Fruit fly (Drosophila melanogaster) whole organism, embryonic: Measurements from ENCODE around the gene CG31872.

Experiments
- Atf-2 ChIP-seq: fragments of 200-800 bp; sonication (Bioruptor generic); optimal IDR thresholded peaks from 2 replicates; lab custom pipeline; 2016; ENCODE audit warnings: missing biosample characterization, missing genetic modification characterization
- Awh ChIP-seq: fragments of 200-800 bp; sonication (Bioruptor generic); IDR thresholded peaks from 2 replicates; pipeline ENCODE4, ENCODE4 v1.3.6; 2022; ENCODE audit warnings: missing biosample characterization, missing genetic modification characterization
- CG10209 ChIP-seq: fragments of 200-800 bp; sonication (Bioruptor generic); optimal IDR thresholded peaks from 3 replicates; lab custom pipeline; 2017; ENCODE audit warnings: missing biosample characterization, mild to moderate bottlenecking, missing genetic modification characterization, missing genetic modification reagents
- CG10543 ChIP-seq: fragments of 200-800 bp; sonication (Bioruptor generic); optimal IDR thresholded peaks from 3 replicates; lab custom pipeline; 2017; ENCODE audit warnings: missing biosample characterization, mild to moderate bottlenecking, missing genetic modification characterization, moderate library complexity
- CG10979 ChIP-seq: fragments of 200-800 bp; sonication (Bioruptor generic); optimal IDR thresholded peaks from 2 replicates; lab custom pipeline; 2018; ENCODE audit warnings: missing biosample characterization, mild to moderate bottlenecking, missing genetic modification characterization, moderate library complexity
- CG12236 ChIP-seq: fragments of 200-800 bp; sonication (Bioruptor generic); optimal IDR thresholded peaks from 2 replicates; lab custom pipeline; 2016; ENCODE audit warnings: missing biosample characterization, missing genetic modification characterization
- CG12299 ChIP-seq: fragments of 200-800 bp; sonication (Bioruptor generic); optimal IDR thresholded peaks from 2 replicates; lab custom pipeline; 2018; ENCODE audit warnings: missing biosample characterization, mild to moderate bottlenecking, missing genetic modification characterization
- CG13775 ChIP-seq: fragments of 200-800 bp; sonication (Bioruptor generic); optimal IDR thresholded peaks from 3 replicates; lab custom pipeline; 2017; ENCODE audit warnings: missing biosample characterization, mild to moderate bottlenecking, missing genetic modification characterization
- CG17186 ChIP-seq: fragments of 200-800 bp; sonication (Bioruptor generic); optimal IDR thresholded peaks from 3 replicates; lab custom pipeline; 2017; ENCODE audit warnings: missing biosample characterization, missing genetic modification reagents, missing genetic modification characterization
- CG17568 ChIP-seq: fragments of 200-800 bp; sonication (Bioruptor generic); optimal IDR thresholded peaks from 2 replicates; lab custom pipeline; 2018; ENCODE audit warnings: missing biosample characterization, mild to moderate bottlenecking, missing genetic modification characterization, moderate library complexity
- CG2678 ChIP-seq: fragments of 200-800 bp; sonication (Bioruptor generic); optimal IDR thresholded peaks from 3 replicates; lab custom pipeline; 2019; ENCODE audit warnings: missing biosample characterization, mild to moderate bottlenecking, missing genetic modification characterization, moderate library complexity
- CG2712 ChIP-seq: fragments of 200-800 bp; optimal IDR thresholded peaks from 3 replicates; lab custom pipeline; 2019; ENCODE audit warnings: missing biosample characterization, mild to moderate bottlenecking, missing genetic modification characterization, moderate library complexity
- CG3065 ChIP-seq: fragments of 200-800 bp; sonication (Bioruptor generic); optimal IDR thresholded peaks from 2 replicates; lab custom pipeline; 2016; ENCODE audit warnings: missing biosample characterization, missing genetic modification characterization
- CG31441 ChIP-seq: fragments of 200-800 bp; sonication (Bioruptor generic); IDR thresholded peaks from 2 replicates; pipeline ENCODE4 v1.3.6; 2022; ENCODE audit warnings: missing biosample characterization, missing genetic modification characterization
- CG3163 ChIP-seq: fragments of 200-800 bp; sonication (Bioruptor generic); optimal IDR thresholded peaks from 3 replicates; lab custom pipeline; 2016; ENCODE audit warnings: missing biosample characterization, missing genetic modification characterization
- CG33213 ChIP-seq: fragments of 200-800 bp; sonication (Bioruptor generic); optimal IDR thresholded peaks from 3 replicates; lab custom pipeline; 2016; ENCODE audit warnings: missing biosample characterization, missing genetic modification characterization
- CG34376 ChIP-seq: fragments of 200-800 bp; sonication (Bioruptor generic); optimal IDR thresholded peaks from 2 replicates; lab custom pipeline; 2018; ENCODE audit warnings: missing biosample characterization, mild to moderate bottlenecking, missing genetic modification characterization
- CG4328 ChIP-seq: fragments of 200-800 bp; sonication (Bioruptor generic); optimal IDR thresholded peaks from 3 replicates; lab custom pipeline; 2017; ENCODE audit warnings: missing biosample characterization, missing genetic modification reagents, missing genetic modification characterization
- CG43689 ChIP-seq: fragments of 200-800 bp; sonication (Bioruptor generic); IDR thresholded peaks from 2 replicates; pipeline ENCODE4 v1.3.6; 2022; ENCODE audit warnings: missing biosample characterization, missing genetic modification characterization
- CG7271 ChIP-seq: fragments of 200-800 bp; sonication (Bioruptor generic); optimal IDR thresholded peaks from 2 replicates; lab custom pipeline; 2018; ENCODE audit warnings: missing biosample characterization, mild to moderate bottlenecking, missing genetic modification characterization, moderate library complexity
- CG7372 ChIP-seq: fragments of 200-800 bp; sonication (Bioruptor generic); IDR thresholded peaks from 2 replicates; pipeline ENCODE4 v1.3.6; 2022; ENCODE audit warnings: missing biosample characterization, missing genetic modification characterization
- CG8944 ChIP-seq: fragments of 200-800 bp; sonication (Bioruptor generic); optimal IDR thresholded peaks from 3 replicates; lab custom pipeline; 2016; ENCODE audit warnings: missing biosample characterization, missing genetic modification characterization
- CG9727 ChIP-seq: fragments of 200-800 bp; sonication (Bioruptor generic); optimal IDR thresholded peaks from 3 replicates; lab custom pipeline; 2017; ENCODE audit warnings: missing biosample characterization, mild to moderate bottlenecking, missing genetic modification characterization
- CG9876 ChIP-seq: fragments of 200-800 bp; sonication (Bioruptor generic); optimal IDR thresholded peaks from 2 replicates; lab custom pipeline; 2016; ENCODE audit warnings: missing biosample characterization, missing genetic modification characterization
- Dek ChIP-seq: fragments of 200-800 bp; sonication (Bioruptor generic); optimal IDR thresholded peaks from 3 replicates; lab custom pipeline; 2019; ENCODE audit warnings: missing biosample characterization, mild to moderate bottlenecking, missing genetic modification characterization, moderate library complexity
- HLH4C ChIP-seq: fragments of 200-800 bp; sonication (Bioruptor generic); IDR thresholded peaks from 3 replicates; pipeline ENCODE4 v1.3.6; 2022; ENCODE audit warnings: missing biosample characterization, missing genetic modification characterization; ENCODE audit not compliant: partially characterized antibody
- Hr51 ChIP-seq, 2 experiments: fragments of 200-800 bp; sonication (Bioruptor generic); optimal IDR thresholded peaks; 2 replicates in 1 of 2; 3 replicates in 1 of 2; lab custom pipeline; 2016 to 2018; ENCODE audit warnings: missing biosample characterization in 2 of 2, missing genetic modification characterization in 2 of 2, mild to moderate bottlenecking in 1 of 2, moderate library complexity in 1 of 2
- NK7.1 ChIP-seq: fragments of 200-800 bp; sonication (Bioruptor generic); optimal IDR thresholded peaks from 3 replicates; lab custom pipeline; 2016; ENCODE audit warnings: missing biosample characterization, missing genetic modification characterization
- Opbp ChIP-seq: fragments of 200-800 bp; sonication (Bioruptor generic); IDR thresholded peaks from 3 replicates; pipeline ENCODE4 v1.3.6; 2022; ENCODE audit warnings: missing biosample characterization, missing genetic modification characterization; ENCODE audit not compliant: partially characterized antibody
- Scr ChIP-seq: fragments of 200-800 bp; sonication (Bioruptor generic); IDR thresholded peaks from 2 replicates; pipeline ENCODE4 v1.3.6; 2022; ENCODE audit warnings: missing biosample characterization, missing genetic modification characterization; ENCODE audit not compliant: partially characterized antibody
- Sin3A ChIP-seq: fragments of >200 bp; optimal IDR thresholded peaks from 2 replicates; lab custom pipeline; 2018
- Sox100B ChIP-seq: fragments of 200-800 bp; sonication (Bioruptor generic); optimal IDR thresholded peaks from 3 replicates; lab custom pipeline; 2018; ENCODE audit warnings: missing biosample characterization, mild to moderate bottlenecking, missing genetic modification characterization
- Taf1 ChIP-seq: fragments of 200-800 bp; sonication (Bioruptor generic); IDR thresholded peaks from 2 replicates; pipeline ENCODE4 v1.3.6; 2022; ENCODE audit warnings: missing biosample characterization, missing genetic modification characterization
- Xrp1 ChIP-seq: fragments of 200-800 bp; sonication (Bioruptor generic); IDR thresholded peaks from 2 replicates; pipeline ENCODE4 v1.3.6; 2022; ENCODE audit warnings: missing biosample characterization, missing genetic modification characterization
- bab2 ChIP-seq: fragments of 200-800 bp; sonication (Bioruptor generic); optimal IDR thresholded peaks from 2 replicates; lab custom pipeline; 2016; ENCODE audit warnings: missing biosample characterization, missing genetic modification characterization
- bowl ChIP-seq: fragments of 200-800 bp; sonication (Bioruptor generic); IDR thresholded peaks from 2 replicates; pipeline ENCODE4 v1.3.6; 2022; ENCODE audit warnings: missing biosample characterization, missing genetic modification characterization
- br ChIP-seq: fragments of >200 bp; optimal IDR thresholded peaks from 2 replicates; lab custom pipeline; 2017
- disco-r ChIP-seq: fragments of 200-800 bp; sonication (Bioruptor generic); optimal IDR thresholded peaks from 2 replicates; lab custom pipeline; 2016; ENCODE audit warnings: missing biosample characterization, missing genetic modification characterization
- exex ChIP-seq: fragments of 200-800 bp; sonication (Bioruptor generic); optimal IDR thresholded peaks from 4 replicates; lab custom pipeline; 2018; ENCODE audit warnings: missing biosample characterization, mild to moderate bottlenecking, missing genetic modification characterization, moderate library complexity
- fd102C ChIP-seq: fragments of 200-800 bp; sonication (Bioruptor generic); optimal IDR thresholded peaks from 2 replicates; lab custom pipeline; 2018; ENCODE audit warnings: missing biosample characterization, mild to moderate bottlenecking, missing genetic modification characterization, moderate library complexity
- grn ChIP-seq: fragments of 200-800 bp; sonication (Bioruptor generic); optimal IDR thresholded peaks from 3 replicates; lab custom pipeline; 2017; ENCODE audit warnings: missing biosample characterization, missing genetic modification characterization
- gsb-n ChIP-seq: fragments of 200-800 bp; sonication (Bioruptor generic); optimal IDR thresholded peaks from 3 replicates; lab custom pipeline; 2018; ENCODE audit warnings: missing biosample characterization, mild to moderate bottlenecking, missing genetic modification characterization
- ind ChIP-seq: fragments of 200-800 bp; sonication (Bioruptor generic); optimal IDR thresholded peaks from 3 replicates; lab custom pipeline; 2016; ENCODE audit warnings: missing biosample characterization, missing genetic modification characterization
- lilli ChIP-seq: fragments of 200-800 bp; sonication (Bioruptor generic); optimal IDR thresholded peaks from 3 replicates; lab custom pipeline; 2016; ENCODE audit warnings: missing biosample characterization, missing genetic modification characterization
- luna ChIP-seq: fragments of 200-800 bp; sonication (Bioruptor generic); optimal IDR thresholded peaks from 2 replicates; lab custom pipeline; 2016; ENCODE audit warnings: missing biosample characterization, missing genetic modification characterization
- onecut ChIP-seq: fragments of 200-800 bp; sonication (Bioruptor generic); IDR thresholded peaks from 2 replicates; pipeline ENCODE4 v1.3.6; 2022; ENCODE audit warnings: missing biosample characterization, missing genetic modification characterization
- ranshi ChIP-seq: fragments of 200-800 bp; sonication (Bioruptor generic); IDR thresholded peaks from 2 replicates; pipeline ENCODE4 v1.3.6; 2022; ENCODE audit warnings: missing biosample characterization, missing genetic modification characterization
- seq ChIP-seq: fragments of 200-800 bp; sonication (Bioruptor generic); IDR thresholded peaks from 2 replicates; pipeline ENCODE4 v1.3.6; 2022; ENCODE audit warnings: missing biosample characterization, missing genetic modification characterization
- vfl ChIP-seq: fragments of 200-800 bp; sonication (Bioruptor generic); optimal IDR thresholded peaks from 2 replicates; lab custom pipeline; 2016; ENCODE audit warnings: missing biosample characterization, missing genetic modification characterization
- zen ChIP-seq: fragments of 200-800 bp; sonication (Bioruptor generic); optimal IDR thresholded peaks from 3 replicates; lab custom pipeline; 2018; ENCODE audit warnings: missing biosample characterization, mild to moderate bottlenecking, missing genetic modification characterization, moderate library complexity
- zfh2 ChIP-seq: fragments of 200-800 bp; sonication (Bioruptor generic); optimal IDR thresholded peaks from 2 replicates; lab custom pipeline; 2016; ENCODE audit warnings: missing biosample characterization, missing genetic modification characterization

Gene CG31872

DNA sequence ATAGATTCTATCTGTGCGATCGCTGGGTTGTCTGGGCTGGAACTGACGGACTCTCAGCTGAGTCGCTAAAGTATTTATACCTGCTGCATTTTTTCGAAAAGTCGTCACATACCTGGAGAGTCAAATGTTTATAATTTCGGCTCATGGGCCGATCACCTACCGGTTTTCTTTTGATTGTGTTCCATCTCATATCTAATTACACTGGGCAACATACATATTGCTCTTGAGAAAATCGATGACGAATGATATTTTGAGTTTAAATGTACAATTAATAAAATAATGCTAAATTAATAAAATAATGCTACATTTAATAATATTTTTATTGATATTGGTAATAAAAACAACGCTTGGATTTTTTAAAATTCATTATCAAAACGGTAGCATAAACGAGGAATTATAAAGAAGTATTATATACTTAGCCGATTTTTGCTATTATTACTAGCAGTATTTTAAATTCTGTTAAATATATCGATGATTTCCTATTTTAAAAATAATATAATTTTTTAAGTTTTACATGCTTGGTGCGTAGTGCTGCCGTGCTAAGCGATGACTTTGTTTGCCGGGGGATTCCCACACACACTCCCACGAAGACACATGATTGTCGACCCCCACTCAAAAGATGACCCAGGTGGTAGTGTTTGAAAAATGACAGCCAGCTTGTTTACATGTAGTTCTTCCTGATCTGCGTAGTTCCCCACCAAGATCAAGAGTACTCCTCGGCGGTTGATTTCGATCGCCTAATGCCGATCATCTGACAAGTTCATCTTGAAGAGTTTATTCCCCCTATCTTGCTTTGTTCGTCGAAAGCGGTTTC, 49.7 kb downstream of the CG31872 start, which contains the start of gene CG7294 (continued):
- TF ChIP-seq Scr (GFP tag; lab: Robert Waterston, UW) (no peak), vfl (GFP tag; lab: Kevin White, UChicago) (no peak), ranshi (no peak), Dek (tag; lab: Kevin White, UChicago) (peak; percentile 10), ind (GFP tag; lab: Kevin White, UChicago) (no peak), disco-r (GFP tag; lab: Kevin White, UChicago) (no peak), NK7.1 (GFP tag; lab: Kevin White, UChicago) (no peak), CG4328 (no peak), CG2712 (tag; lab: Kevin White, UChicago) (peak; percentile 63), CG34376 (no peak), CG17186 (GFP tag; lab: Kevin White, UChicago) (no peak), CG10543 (GFP tag; lab: Kevin White, UChicago) (no peak), Sin3A (lab: Kevin White, UChicago) (no peak), CG12236 (no peak), HLH4C (GFP tag; lab: Robert Waterston, UW) (no peak), CG10209 (GFP tag; lab: Kevin White, UChicago) (peak; percentile 5), gsb-n (tag; lab: Kevin White, UChicago) (peak; percentile 11), exex (tag; lab: Kevin White, UChicago) (no peak), Atf-2 (GFP tag; lab: Kevin White, UChicago) (no peak), seq (GFP tag; lab: Robert Waterston, UW) (no peak), CG7372 (no peak), CG3065 (GFP tag; lab: Kevin White, UChicago) (no peak), CG43689 (GFP tag; lab: Robert Waterston, UW) (no peak), CG10979 (tag; lab: Kevin White, UChicago) (peak; percentile 54), fd102C (GFP tag; lab: Kevin White, UChicago) (no peak), CG13775 (GFP tag; lab: Kevin White, UChicago) (no peak), CG12299 (tag; lab: Kevin White, UChicago) (no peak), onecut (GFP tag; lab: Robert Waterston, UW) (no peak), Awh (GFP tag; lab: Robert Waterston, UW) (no peak), lilli (GFP tag; lab: Kevin White, UChicago) (no peak), zfh2 (GFP tag; lab: Kevin White, UChicago) (no peak), CG2678 (tag; lab: Kevin White, UChicago) (peak; percentile 61), grn (peak; percentile 42), CG9876 (no peak), bowl (GFP tag; lab: Robert Waterston, UW) (no peak), Sox100B (GFP tag; lab: Kevin White, UChicago) (peak; percentile 55), CG33213 (GFP tag; lab: Kevin White, UChicago) (no peak), CG3163 (GFP tag; lab: Kevin White, UChicago) (no peak), zen (tag; lab: Kevin White, UChicago) (no peak), Hr51 (GFP tag; optimal IDR thresholded peaks at IDR 0.05; lab: Kevin White, UChicago) (peak in 1 of 2 experiments; percentile 28), CG8944 (no peak), Taf1 (GFP tag; lab: Robert Waterston, UW) (no peak), bab2 (GFP tag; lab: Kevin White, UChicago) (no peak), CG17568 (GFP tag; lab: Kevin White, UChicago) (no peak), CG31441 (GFP tag; lab: Robert Waterston, UW) (peak; percentile 63), CG7271 (tag; lab: Kevin White, UChicago) (no peak), Opbp (GFP tag; lab: Robert Waterston, UW) (no peak), CG9727 (GFP tag; lab: Kevin White, UChicago) (peak; percentile 13), luna (no peak), br (lab: Kevin White, UChicago) (no peak), Xrp1 (GFP tag; lab: Robert Waterston, UW) (no peak; the same call in 1 of the 2 replicates)
